Worm (Caenorhabditis elegans): Measurements from ENCODE around the gene F35D2.1.
A peak's percentile ranks its signal among the peaks of the same experiment; 100 is the strongest.

Gene F35D2.1

DNA sequence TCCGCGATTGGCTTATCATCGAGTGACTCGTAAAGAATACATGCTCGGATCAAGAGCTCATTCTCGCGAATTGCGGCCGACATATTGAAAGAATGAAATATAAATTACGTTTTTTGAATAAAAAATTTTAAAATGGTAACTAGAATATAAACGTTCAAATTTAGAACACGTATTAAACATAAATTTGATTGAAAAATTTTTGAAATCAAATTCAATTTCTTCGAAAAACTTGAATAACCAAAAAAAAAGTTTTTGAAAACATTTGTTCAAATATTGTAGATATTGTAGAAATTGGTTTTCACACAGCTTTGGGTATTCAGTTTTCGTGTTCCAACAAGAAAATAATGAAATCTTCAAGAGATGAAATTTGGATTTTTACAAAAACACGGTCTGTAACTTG is 27.7 kb upstream of the F35D2.1 start, which contains the start of gene fbxa-224:
fbxa-224 (minus strand) TSS at position 101 of the 400 bp plus-strand sequence.
- TF ChIP-seq ztf-11 (tag; optimal IDR thresholded peaks at IDR 0.05) (no peak), snpc-4 (tag; optimal IDR thresholded peaks at IDR 0.05) (no peak), ZK337.2 (GFP tag; IDR thresholded peaks at IDR 0.05) (no peak), hlh-11 (tag; optimal IDR thresholded peaks at IDR 0.05) (no peak), nhr-102 (tag; optimal IDR thresholded peaks at IDR 0.05) (no peak), ztf-7 (tag; optimal IDR thresholded peaks at IDR 0.05) (no peak), cey-2 (tag; optimal IDR thresholded peaks at IDR 0.05; ENCODE audit: borderline replicate concordance, insufficient read depth) (no peak), lir-3 (tag; optimal IDR thresholded peaks at IDR 0.05) (no peak), lim-7 (GFP tag; IDR thresholded peaks at IDR 0.05) (no peak), mdl-1 (tag; optimal IDR thresholded peaks at IDR 0.05) (no peak), zag-1 (tag; optimal IDR thresholded peaks at IDR 0.05) (no peak), Y105C5A.15 (GFP tag; IDR thresholded peaks at IDR 0.05) (no peak), Y75B8A.6 (GFP tag; IDR thresholded peaks at IDR 0.05) (no peak), ZK546.5 (tag; optimal IDR thresholded peaks at IDR 0.05) (no peak), skn-1 (tag; optimal IDR thresholded peaks at IDR 0.05) (no peak), aly-2 (tag; optimal IDR thresholded peaks at IDR 0.05) (no peak), mep-1 (tag; optimal IDR thresholded peaks at IDR 0.05) (no peak), daf-19 (GFP tag; conservative IDR thresholded peaks at IDR 0.05) (no peak), mxl-3 (GFP tag; optimal IDR thresholded peaks at IDR 0.05) (no peak), nhr-25 (tag; optimal IDR thresholded peaks at IDR 0.05; ENCODE audit: borderline replicate concordance, insufficient read depth) (no peak)

DNA sequence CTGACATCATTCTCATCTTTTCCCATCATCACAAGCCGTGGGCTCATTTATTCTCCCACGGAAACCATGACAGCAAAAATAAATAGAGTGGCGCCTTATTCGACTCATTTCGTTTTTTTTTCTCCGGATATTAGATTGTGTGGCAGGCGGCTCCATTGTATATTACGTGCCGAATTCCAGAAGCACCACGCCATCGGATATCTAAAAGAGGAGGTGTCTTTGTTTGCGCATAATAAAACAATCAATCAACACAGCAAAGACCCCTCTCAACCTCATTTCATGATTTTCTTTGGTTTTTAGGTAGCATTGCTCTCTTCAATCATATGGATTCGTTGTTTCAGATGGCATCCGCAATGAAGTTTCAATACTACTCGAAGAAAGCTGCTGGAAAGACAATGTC is 26.7 kb upstream of the F35D2.1 start, which contains the start of gene tph-1:
tph-1 (plus strand) TSS at position 301 of the 400 bp plus-strand sequence.
- TF ChIP-seq zfp-2 (tag; optimal IDR thresholded peaks at IDR 0.05) (no peak), Y75B8A.6 (GFP tag; IDR thresholded peaks at IDR 0.05) (no peak), ceh-28 (tag; optimal IDR thresholded peaks at IDR 0.05) (no peak), nhr-28 (tag; optimal IDR thresholded peaks at IDR 0.05) (no peak), ztf-11 (tag; optimal IDR thresholded peaks at IDR 0.05) (no peak), F37D6.2 (tag; optimal IDR thresholded peaks at IDR 0.05) (no peak), sdz-12 (GFP tag; optimal IDR thresholded peaks at IDR 0.05) (no peak), lsy-2 (tag; optimal IDR thresholded peaks at IDR 0.05) (no peak), ctbp-1 (GFP tag; IDR thresholded peaks at IDR 0.05) (no peak), vab-7 (GFP tag; IDR thresholded peaks at IDR 0.05) (no peak), Y48G9A.11 (GFP tag; IDR thresholded peaks at IDR 0.05) (no peak), lin-38 (GFP tag; IDR thresholded peaks at IDR 0.05) (no peak), pqm-1 (tag; optimal IDR thresholded peaks at IDR 0.05) (no peak), snpc-1.2 (GFP tag; IDR thresholded peaks at IDR 0.05) (no peak), lin-29 (GFP tag; IDR thresholded peaks at IDR 0.05) (no peak)

- TF ChIP-seq Y105C5A.15 (GFP tag; IDR thresholded peaks at IDR 0.05) (no peak), aha-1 (tag) (peak; percentile 19)
These were observed 21.9 kb upstream of the F35D2.1 start, which contains the start of gene ZK1290.10 for ce11 chrII:7553806-7554205. Gene ZK1290.10, minus strand, starts transcription at chrII:7553906.

DNA sequence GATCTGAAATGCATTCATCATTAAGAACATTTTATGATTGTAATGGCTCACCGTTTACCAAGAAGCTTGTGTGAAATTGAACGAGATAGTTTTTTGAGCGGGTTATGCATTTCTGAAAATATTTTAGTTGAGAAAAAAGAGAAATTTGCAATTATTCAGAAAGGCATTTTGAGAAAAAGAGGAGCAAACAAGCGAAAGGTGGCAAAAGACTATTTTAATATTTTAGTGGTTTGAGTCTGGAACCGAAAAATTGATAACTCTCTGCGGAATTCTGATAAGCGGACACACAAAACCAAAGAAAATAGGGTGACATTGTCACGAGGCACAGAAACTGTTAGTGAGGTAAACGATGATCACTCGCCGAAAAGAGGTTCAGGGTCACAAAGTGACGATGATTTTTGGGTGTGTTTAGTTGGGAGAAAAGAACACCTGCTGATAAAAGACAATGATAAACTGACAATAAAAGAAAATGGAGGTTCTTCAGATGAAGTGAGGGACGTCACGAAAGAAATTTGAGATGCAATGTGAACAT is 20.9 kb upstream of the F35D2.1 start:
- no peak for TF ChIP-seq snpc-1.2 (GFP tag; IDR thresholded peaks at IDR 0.05)
- no peak for TF ChIP-seq nhr-11 (tag; optimal IDR thresholded peaks at IDR 0.05)
- TF ChIP-seq madf-9 (GFP tag; conservative IDR thresholded peaks at IDR 0.05), result 0 out of 2 replicates have a peak, but pooled peaks have one; percentile 30
- peak; percentile 93 for TF ChIP-seq hlh-11 (tag; optimal IDR thresholded peaks at IDR 0.05)
- TF ChIP-seq ctbp-1 (GFP tag; IDR thresholded peaks at IDR 0.05), result no peak
- TF ChIP-seq lsy-2 (tag; optimal IDR thresholded peaks at IDR 0.05), result peak in 1 of 2 experiments; percentile 29
- TF ChIP-seq T20F7.1 (GFP tag; optimal IDR thresholded peaks at IDR 0.05), result peak; percentile 34
- 0 out of 2 replicates have a peak, but pooled peaks have one; percentile 28 for TF ChIP-seq zfp-3 (GFP tag; conservative IDR thresholded peaks at IDR 0.05)
- no peak for TF ChIP-seq zag-1 (tag; optimal IDR thresholded peaks at IDR 0.05)
- peak; percentile 84 for TF ChIP-seq lin-1 (GFP tag; IDR thresholded peaks at IDR 0.05)
- TF ChIP-seq ztf-11 (tag; optimal IDR thresholded peaks at IDR 0.05), result no peak
- TF ChIP-seq pqm-1 (tag; optimal IDR thresholded peaks at IDR 0.05), result peak; percentile 53
- TF ChIP-seq daf-19 (GFP tag; conservative IDR thresholded peaks at IDR 0.05), result no peak
- TF ChIP-seq ceh-32 (tag; optimal IDR thresholded peaks at IDR 0.05; ENCODE audit: poor library complexity), result no peak
- TF ChIP-seq nhr-102 (tag; optimal IDR thresholded peaks at IDR 0.05), result peak; percentile 66
- TF ChIP-seq ceh-62 (tag; optimal IDR thresholded peaks at IDR 0.05), result no peak
- TF ChIP-seq Y5F2A.4 (GFP tag; optimal IDR thresholded peaks at IDR 0.05), result no peak
- TF ChIP-seq mdl-1 (tag; optimal IDR thresholded peaks at IDR 0.05), result peak in 1 of 2 experiments; percentile 81
- peak; percentile 74 for TF ChIP-seq php-3 (GFP tag; IDR thresholded peaks at IDR 0.05)
- TF ChIP-seq cey-2 (tag; optimal IDR thresholded peaks at IDR 0.05; ENCODE audit: borderline replicate concordance, insufficient read depth), result no peak
- TF ChIP-seq ceh-28 (tag; optimal IDR thresholded peaks at IDR 0.05), result no peak
- TF ChIP-seq nhr-42 (GFP tag; IDR thresholded peaks at IDR 0.05), result 0 out of 2 replicates have a peak, but pooled peaks have one; percentile 20
